ENCODE assay signal across 2 worm cellular contexts in genomic region chrIV:10810820-10811219, ce11.
TF ChIP-seq lines count a peak whose summit lies in the region.

No protein-coding gene starts in this region.

TF ChIP-seq in whole organism, L3 larva, 47 proteins besides CTCF, POLR2A, EP300 and RAD21 (continued from another document):
- TF ChIP-seq unc-62 (GFP tag; optimal IDR thresholded peaks at IDR 0.05; lab: Kevin White, UChicago) (no peak), ceh-16 (tag; optimal IDR thresholded peaks at IDR 0.05; lab: Kevin White, UChicago) (no peak), sea-2 (GFP tag; optimal IDR thresholded peaks at IDR 0.05; lab: Kevin White, UChicago) (no peak), ztf-11 (tag; optimal IDR thresholded peaks at IDR 0.05; lab: Kevin White, UChicago) (no peak)
TF ChIP-seq in whole organism, L3 larva: peak in this region for 4.

TF ChIP-seq in whole organism, L4 larva, 104 proteins besides CTCF, POLR2A, EP300 and RAD21 (continued from another document):
- TF ChIP-seq dmd-6 (GFP tag; IDR thresholded peaks at IDR 0.05; lab: Robert Waterston, UW): peak; percentile 75
- no peak for TF ChIP-seq daf-12 (tag; optimal IDR thresholded peaks at IDR 0.05; lab: Kevin White, UChicago)
- no peak for TF ChIP-seq ceh-32 (tag; optimal IDR thresholded peaks at IDR 0.05; lab: Kevin White, UChicago; ENCODE audit: poor library complexity)
- no peak for TF ChIP-seq aly-2 (tag; optimal IDR thresholded peaks at IDR 0.05; lab: Kevin White, UChicago)
- TF ChIP-seq zag-1 (tag; optimal IDR thresholded peaks at IDR 0.05; lab: Kevin White, UChicago): no peak
- peak; percentile 5 for TF ChIP-seq mep-1 (tag; optimal IDR thresholded peaks at IDR 0.05; lab: Kevin White, UChicago)
- TF ChIP-seq daf-16 (GFP tag; optimal IDR thresholded peaks at IDR 0.05; lab: Kevin White, UChicago): no peak
- peak; percentile 60 for TF ChIP-seq daf-16 (tag; optimal IDR thresholded peaks at IDR 0.05; lab: Kevin White, UChicago)
- TF ChIP-seq nhr-77 (tag; optimal IDR thresholded peaks at IDR 0.05; lab: Kevin White, UChicago): no peak
- no peak for TF ChIP-seq zfp-2 (tag; optimal IDR thresholded peaks at IDR 0.05; lab: Kevin White, UChicago)
- no peak for TF ChIP-seq F44E2.7 (GFP tag; IDR thresholded peaks at IDR 0.05; lab: Robert Waterston, UW)
- 0 out of 2 replicates have a peak, but pooled peaks have one; percentile 51 for TF ChIP-seq ceh-20 (GFP tag; IDR thresholded peaks at IDR 0.05; lab: Robert Waterston, UW)
- TF ChIP-seq mes-2 (tag; optimal IDR thresholded peaks at IDR 0.05; lab: Kevin White, UChicago; ENCODE audit: poor library complexity, severe bottlenecking): no peak
- TF ChIP-seq zip-11 (GFP tag; IDR thresholded peaks at IDR 0.05; lab: Robert Waterston, UW): no peak
- TF ChIP-seq Y5F2A.4 (GFP tag; optimal IDR thresholded peaks at IDR 0.05; lab: Kevin White, UChicago): no peak
- TF ChIP-seq nhr-41 (GFP tag; IDR thresholded peaks at IDR 0.05; lab: Robert Waterston, UW): peak; percentile 44; the same call in 1 of the 2 replicates
- TF ChIP-seq rbr-2 (tag; optimal IDR thresholded peaks at IDR 0.05; lab: Kevin White, UChicago): no peak
- no peak for TF ChIP-seq egl-27 (tag; optimal IDR thresholded peaks at IDR 0.05; lab: Kevin White, UChicago)
- no peak for TF ChIP-seq spr-1 (tag; optimal IDR thresholded peaks at IDR 0.05; lab: Kevin White, UChicago)
- TF ChIP-seq aha-1 (tag; lab: Kevin White, UChicago): peak; percentile 85
- peak; percentile 12 for TF ChIP-seq mxl-3 (GFP tag; optimal IDR thresholded peaks at IDR 0.05; lab: Kevin White, UChicago)
- TF ChIP-seq ceh-62 (tag; optimal IDR thresholded peaks at IDR 0.05; lab: Kevin White, UChicago): no peak
- TF ChIP-seq ctbp-1 (GFP tag; IDR thresholded peaks at IDR 0.05; lab: Robert Waterston, UW): no peak
- TF ChIP-seq madf-9 (GFP tag; conservative IDR thresholded peaks at IDR 0.05; lab: Robert Waterston, UW): no peak
- no peak for TF ChIP-seq dmd-9 (GFP tag; IDR thresholded peaks at IDR 0.05; lab: Robert Waterston, UW)
- 0 out of 2 replicates have a peak, but pooled peaks have one; percentile 21 for TF ChIP-seq arid-1 (GFP tag; conservative IDR thresholded peaks at IDR 0.05; lab: Robert Waterston, UW)
- TF ChIP-seq pqm-1 (tag; optimal IDR thresholded peaks at IDR 0.05; lab: Kevin White, UChicago): peak; percentile 92
- no peak for TF ChIP-seq ama-1 (optimal IDR thresholded peaks at IDR 0.05; lab: Kevin White, UChicago)
- TF ChIP-seq R02D3.7 (tag; optimal IDR thresholded peaks at IDR 0.05; lab: Kevin White, UChicago): no peak
- no peak for TF ChIP-seq lir-3 (tag; optimal IDR thresholded peaks at IDR 0.05; lab: Kevin White, UChicago)
- no peak for TF ChIP-seq nhr-76 (tag; optimal IDR thresholded peaks at IDR 0.05; lab: Kevin White, UChicago)
- TF ChIP-seq dve-1 (tag; optimal IDR thresholded peaks at IDR 0.05; lab: Kevin White, UChicago; ENCODE audit: insufficient read depth): peak; percentile 84
- TF ChIP-seq duxl-1 (tag; optimal IDR thresholded peaks at IDR 0.05; lab: Kevin White, UChicago; ENCODE audit: poor library complexity): no peak
- peak; percentile 91 for TF ChIP-seq php-3 (GFP tag; IDR thresholded peaks at IDR 0.05; lab: Robert Waterston, UW)
- peak; percentile 52 for TF ChIP-seq hlh-11 (tag; optimal IDR thresholded peaks at IDR 0.05; lab: Kevin White, UChicago)
- no peak for TF ChIP-seq ceh-28 (tag; optimal IDR thresholded peaks at IDR 0.05; lab: Kevin White, UChicago)
- TF ChIP-seq spr-3 (GFP tag; optimal IDR thresholded peaks at IDR 0.05; lab: Kevin White, UChicago): no peak
- TF ChIP-seq nhr-28 (tag; optimal IDR thresholded peaks at IDR 0.05; lab: Kevin White, UChicago): peak; percentile 78
- TF ChIP-seq nhr-11 (tag; optimal IDR thresholded peaks at IDR 0.05; lab: Kevin White, UChicago): no peak
- TF ChIP-seq gei-8 (GFP tag; optimal IDR thresholded peaks at IDR 0.05; lab: Kevin White, UChicago): no peak
